Fruit fly (Drosophila melanogaster): ENCODE results near the gene CG5412.

CG5412 gene

dm6 chr3R:20587630-20588479 lies 11.0 kb downstream of the CG5412 start, which contains the start of gene Septin2 (continued):
- TF ChIP-seq CG13424 (tag; optimal IDR thresholded peaks at IDR 0.05) = peak; percentile 80
- no peak for TF ChIP-seq pros (GFP tag; optimal IDR thresholded peaks at IDR 0.05)
- no peak for TF ChIP-seq Neu2 (GFP tag; optimal IDR thresholded peaks at IDR 0.05; ENCODE audit: borderline replicate concordance)
- TF ChIP-seq CG15479 (GFP tag; optimal IDR thresholded peaks at IDR 0.05) = no peak
- TF ChIP-seq HLH3B (GFP tag; IDR thresholded peaks at IDR 0.05) = peak; percentile 70
- TF ChIP-seq CG32532 (GFP tag; IDR thresholded peaks at IDR 0.05) = peak; percentile 28; the same call in 1 of the 2 replicates
- peak; percentile 45 for TF ChIP-seq wek (GFP tag; optimal IDR thresholded peaks at IDR 0.05)
- peak; percentile 35 for TF ChIP-seq Nf-YC (tag; optimal IDR thresholded peaks at IDR 0.05)
- no peak; the same call in 1 of the 2 replicates for TF ChIP-seq amos (GFP tag; IDR thresholded peaks at IDR 0.05; ENCODE audit: partially characterized antibody)
- TF ChIP-seq prd (optimal IDR thresholded peaks at IDR 0.05) = no peak
- peak; percentile 72 for TF ChIP-seq prd (GFP tag; IDR thresholded peaks at IDR 0.05)
- peak; percentile 84 for TF ChIP-seq Hsf (GFP tag; optimal IDR thresholded peaks at IDR 0.05)
- peak; percentile 85 for TF ChIP-seq lbe (GFP tag; optimal IDR thresholded peaks at IDR 0.05)
- TF ChIP-seq CTCF (GFP tag; optimal IDR thresholded peaks at IDR 0.05) = peak; percentile 55
- TF ChIP-seq az2 (GFP tag; optimal IDR thresholded peaks at IDR 0.05) = peak; percentile 82
- TF ChIP-seq pita (GFP tag; optimal IDR thresholded peaks at IDR 0.05) = no peak
- peak; percentile 81 for TF ChIP-seq Max (GFP tag; optimal IDR thresholded peaks at IDR 0.05)
- TF ChIP-seq Hr78 (GFP tag; optimal IDR thresholded peaks at IDR 0.05) = peak in 1 of 2 experiments; percentile 62
- no peak for TF ChIP-seq fd102C (GFP tag; optimal IDR thresholded peaks at IDR 0.05)
- peak; percentile 79 for TF ChIP-seq CG18599 (GFP tag; optimal IDR thresholded peaks at IDR 0.05)
- peak; percentile 73 for TF ChIP-seq CG1602 (GFP tag; optimal IDR thresholded peaks at IDR 0.05)
- peak; percentile 56 for TF ChIP-seq btn (GFP tag; optimal IDR thresholded peaks at IDR 0.05)
- TF ChIP-seq Nf-YA (GFP tag; IDR thresholded peaks at IDR 0.05) = peak; percentile 59; the same call in 1 of the 2 replicates
- TF ChIP-seq usp (GFP tag; optimal IDR thresholded peaks at IDR 0.05) = no peak
- TF ChIP-seq da (GFP tag; optimal IDR thresholded peaks at IDR 0.05) = no peak
- TF ChIP-seq CG8924 (tag; optimal IDR thresholded peaks at IDR 0.05) = peak; percentile 86
- TF ChIP-seq CG33213 (GFP tag; optimal IDR thresholded peaks at IDR 0.05) = peak; percentile 58
- peak; percentile 71 for TF ChIP-seq gsb-n (tag; optimal IDR thresholded peaks at IDR 0.05)
- no peak for TF ChIP-seq Oaz (GFP tag; IDR thresholded peaks at IDR 0.05)
- TF ChIP-seq CG11456 (GFP tag; IDR thresholded peaks at IDR 0.05) = peak; percentile 42; the same call in 1 of the 3 replicates
- no peak for TF ChIP-seq slou (GFP tag; optimal IDR thresholded peaks at IDR 0.05)
- peak; percentile 61 for TF ChIP-seq wor (GFP tag; IDR thresholded peaks at IDR 0.05)
- peak; percentile 69 for TF ChIP-seq ind (GFP tag; optimal IDR thresholded peaks at IDR 0.05)
- TF ChIP-seq CG12744 (GFP tag; optimal IDR thresholded peaks at IDR 0.05) = no peak
- TF ChIP-seq YL-1 (GFP tag; optimal IDR thresholded peaks at IDR 0.05) = no peak
- peak; percentile 82 for TF ChIP-seq org-1 (GFP tag; optimal IDR thresholded peaks at IDR 0.05)
- TF ChIP-seq CG5180 (GFP tag; optimal IDR thresholded peaks at IDR 0.05) = peak; percentile 75
- TF ChIP-seq CG5953 (GFP tag; IDR thresholded peaks at IDR 0.05) = 0 out of 2 replicates have a peak, but pooled peaks have one; percentile 13
- TF ChIP-seq eve (GFP tag; optimal IDR thresholded peaks at IDR 0.05) = no peak
- TF ChIP-seq Usf (GFP tag; optimal IDR thresholded peaks at IDR 0.05) = no peak
- TF ChIP-seq Hand (GFP tag; optimal IDR thresholded peaks at IDR 0.05) = peak; percentile 33
- TF ChIP-seq D19A (tag; optimal IDR thresholded peaks at IDR 0.05) = peak; percentile 83
- TF ChIP-seq lab (GFP tag; optimal IDR thresholded peaks at IDR 0.05) = peak; percentile 82
- peak; percentile 66 for TF ChIP-seq lilli (GFP tag; optimal IDR thresholded peaks at IDR 0.05)
- peak in 1 of 2 experiments; percentile 83 for TF ChIP-seq Eip74EF (GFP tag; optimal IDR thresholded peaks at IDR 0.05)
- TF ChIP-seq CG13624 (GFP tag; optimal IDR thresholded peaks at IDR 0.05) = peak; percentile 55
- TF ChIP-seq z (GFP tag; IDR thresholded peaks at IDR 0.05) = no peak
- peak; percentile 31; the same call in 1 of the 3 replicates for TF ChIP-seq CG11093 (GFP tag; IDR thresholded peaks at IDR 0.05)
- TF ChIP-seq Ptx1 (GFP tag; IDR thresholded peaks at IDR 0.05) = peak; percentile 66

Data from whole organism, embryonic.